Fruit fly (Drosophila melanogaster) Kc167 (cell line): ENCODE data around the gene CG5171.

Source experiments
- Myc ChIP-seq: fragments of >200 bp; optimal IDR thresholded peaks from 2 replicates; lab custom pipeline; 2017; ENCODE audit warnings: missing external identifiers
- Sin3A ChIP-seq: fragments of >200 bp; optimal IDR thresholded peaks from 2 replicates; lab custom pipeline; 2018; ENCODE audit warnings: missing external identifiers
- h ChIP-seq: fragments of >200 bp; optimal IDR thresholded peaks from 3 replicates; lab custom pipeline; 2018; ENCODE audit warnings: missing external identifiers
- insv ChIP-seq: fragments of >200 bp; optimal IDR thresholded peaks from 3 replicates; lab custom pipeline; 2018; ENCODE audit warnings: missing external identifiers

DNA sequence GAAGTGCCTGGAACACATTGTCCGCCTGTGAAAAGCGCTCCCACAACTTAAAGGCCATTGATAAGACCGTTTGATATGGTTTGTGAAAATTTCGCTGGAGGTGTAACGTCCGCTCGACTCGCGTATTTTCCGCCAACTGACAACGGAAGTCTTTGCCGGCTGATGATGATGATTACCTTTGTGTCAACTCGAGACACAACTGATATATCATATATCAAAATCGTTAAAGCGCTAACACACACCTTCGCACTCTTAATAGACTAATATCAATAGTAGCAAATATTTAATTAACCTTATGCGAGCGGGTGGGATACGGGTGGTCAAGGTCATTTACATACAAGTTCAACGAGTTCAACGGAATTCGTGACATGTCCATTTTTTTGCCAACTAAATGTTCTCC lies 53.0 kb downstream of the CG5171 start, which contains the start of gene Gr28a:
- TF ChIP-seq Sin3A (lab: Kevin White, UChicago) (no peak), insv (no peak), Myc (no peak), h (lab: Kevin White, UChicago) (no peak)
